Worm (Caenorhabditis elegans) whole organism, L4/young adult: ENCODE measurements around the gene F59A6.12.
A peak's percentile ranks its signal among the peaks of the same experiment; 100 is the strongest.

Experiments
- dao-5 ChIP-seq: sonication (generic microtip); optimal IDR thresholded peaks from 2 replicates; lab custom pipeline; 2016; ENCODE audit warnings: missing genotype, missing genetic modification characterization, moderate library complexity, missing compliant biosample characterization
- him-1 ChIP-seq: sonication (generic microtip); optimal IDR thresholded peaks from 2 replicates; lab custom pipeline; 2016; ENCODE audit warnings: missing genotype, missing genetic modification reagents, missing genetic modification characterization, missing compliant biosample characterization

ce11 chrII:5032669-5033068 lies 20.8 kb upstream of the F59A6.12 start:
- TF ChIP-seq him-1 (tag; lab: Kevin White, UChicago), result peak; percentile 54
- TF ChIP-seq dao-5 (tag; lab: Kevin White, UChicago), result peak; percentile 59
